Fruit fly (Drosophila melanogaster): ENCODE measurements around the gene Mob2.

DNA sequence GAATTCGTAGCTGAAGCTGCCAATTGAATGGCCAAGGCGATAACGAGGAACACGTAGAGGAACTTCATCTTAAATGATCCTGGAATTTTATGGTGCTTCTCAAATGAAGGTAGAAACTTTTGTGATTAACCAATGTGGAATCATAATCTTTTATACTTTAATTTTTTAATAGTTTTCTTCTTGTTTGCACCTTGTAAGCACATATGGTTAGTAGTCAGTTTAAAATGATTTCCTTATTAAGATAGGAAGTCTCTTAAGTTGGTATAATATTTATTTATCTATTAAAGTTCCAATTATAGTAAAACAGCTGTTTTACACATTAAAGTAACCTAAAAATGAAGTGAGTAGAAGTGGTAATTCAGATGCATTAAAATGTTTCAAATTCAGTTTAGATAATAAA is 18.9 kb upstream of the Mob2 start, which contains the start of gene CG43391:
- no peak for TF ChIP-seq CG8319 (GFP tag; optimal IDR thresholded peaks at IDR 0.05)
- TF ChIP-seq CG32006 (GFP tag; optimal IDR thresholded peaks at IDR 0.05), result no peak
- TF ChIP-seq topi (GFP tag; optimal IDR thresholded peaks at IDR 0.05), result no peak
- TF ChIP-seq ss (GFP tag; optimal IDR thresholded peaks at IDR 0.05), result no peak
- no peak for TF ChIP-seq CG16779 (tag; optimal IDR thresholded peaks at IDR 0.05)
- TF ChIP-seq salr (GFP tag; optimal IDR thresholded peaks at IDR 0.05), result no peak
- no peak for TF ChIP-seq CG3032 (tag; optimal IDR thresholded peaks at IDR 0.05)
- TF ChIP-seq OdsH (GFP tag; optimal IDR thresholded peaks at IDR 0.05), result no peak
- TF ChIP-seq Sox102F (GFP tag; optimal IDR thresholded peaks at IDR 0.05), result no peak
- no peak for TF ChIP-seq esn (GFP tag; optimal IDR thresholded peaks at IDR 0.05)
- no peak for TF ChIP-seq eg (GFP tag; IDR thresholded peaks at IDR 0.05)
- no peak for TF ChIP-seq lz (GFP tag; optimal IDR thresholded peaks at IDR 0.05)
- TF ChIP-seq CG3919 (GFP tag; optimal IDR thresholded peaks at IDR 0.05), result no peak

Measured in whole organism, prepupa.